Fruit fly (Drosophila melanogaster) Kc167 (cell line): ENCODE measurements around the gene CG14212.

Source experiments
- Myc ChIP-seq: fragments of >200 bp; optimal IDR thresholded peaks from 2 replicates; lab custom pipeline; 2017; ENCODE audit warnings: missing external identifiers
- Sin3A ChIP-seq: fragments of >200 bp; optimal IDR thresholded peaks from 2 replicates; lab custom pipeline; 2018; ENCODE audit warnings: missing external identifiers
- h ChIP-seq: fragments of >200 bp; optimal IDR thresholded peaks from 3 replicates; lab custom pipeline; 2018; ENCODE audit warnings: missing external identifiers
- insv ChIP-seq: fragments of >200 bp; optimal IDR thresholded peaks from 3 replicates; lab custom pipeline; 2018; ENCODE audit warnings: missing external identifiers
- psq ChIP-seq: fragments of >200 bp; optimal IDR thresholded peaks from 2 replicates; lab custom pipeline; 2017; ENCODE audit warnings: missing external identifiers
- ttk ChIP-seq: sonication (Bioruptor generic); optimal IDR thresholded peaks from 2 replicates; lab custom pipeline; 2017; ENCODE audit warnings: missing external identifiers

DNA sequence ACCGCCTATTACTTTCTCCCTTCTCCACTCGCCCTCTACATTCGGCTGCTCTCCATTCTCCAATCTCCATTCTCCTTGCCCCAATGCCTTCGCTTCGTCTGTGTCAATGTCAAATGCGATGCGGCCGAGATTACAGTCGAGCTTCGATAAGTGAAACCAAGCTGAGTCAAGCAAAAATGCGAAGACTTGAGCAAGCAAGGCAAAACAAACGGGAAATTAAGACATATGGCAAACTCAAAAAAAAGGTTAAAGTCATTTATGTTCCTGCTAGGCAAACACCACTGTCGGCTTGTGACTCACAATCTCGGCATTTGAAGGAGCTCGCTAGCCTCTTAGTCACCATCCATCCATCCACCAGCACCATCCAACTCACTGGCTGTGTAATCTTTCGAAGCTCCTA, 42.9 kb downstream of the CG14212 start:
- no peak for TF ChIP-seq psq (lab: Kevin White, UChicago)
- no peak for TF ChIP-seq h (lab: Kevin White, UChicago)
- TF ChIP-seq insv = no peak
- no peak for TF ChIP-seq Myc (lab: Kevin White, UChicago)
- TF ChIP-seq Sin3A (lab: Kevin White, UChicago) = no peak
- no peak for TF ChIP-seq ttk
